Worm (Caenorhabditis elegans): ENCODE measurements around the gene ncr-2.

Gene ncr-2

DNA sequence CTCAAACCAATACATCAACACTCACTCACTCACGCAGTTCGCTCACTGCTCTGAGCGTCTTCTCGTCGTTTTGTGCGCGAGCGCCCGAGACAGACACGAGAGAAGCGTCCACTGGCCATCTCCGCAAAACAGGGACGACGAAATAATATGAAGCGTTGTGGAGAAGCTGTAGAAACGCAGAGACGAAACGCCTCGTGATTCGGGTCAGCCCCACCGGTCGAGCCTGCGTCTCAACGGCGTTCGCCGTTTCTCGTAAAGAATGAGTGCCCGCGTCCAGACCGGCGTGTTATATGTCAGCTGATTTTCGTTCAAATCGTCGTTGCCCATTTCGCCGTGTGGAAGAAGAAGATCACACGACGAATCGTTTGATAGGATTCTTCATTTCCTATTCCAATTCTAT lies 30.6 kb upstream of the ncr-2 start, which contains the start of gene fbxl-1:
TSS of gene fbxl-1 (plus strand) at position 320 of the 400 bp plus-strand sequence.
- TF ChIP-seq Y56A3A.18 (GFP tag; IDR thresholded peaks at IDR 0.05) (no peak), B0336.3 (GFP tag; IDR thresholded peaks at IDR 0.05) (no peak; the same call in none of the 2 replicates), xnd-1 (tag; optimal IDR thresholded peaks at IDR 0.05) (no peak), pha-4 (tag; optimal IDR thresholded peaks at IDR 0.05) (peak; percentile 32), nhr-120 (GFP tag; IDR thresholded peaks at IDR 0.05) (no peak), ama-1 (optimal IDR thresholded peaks at IDR 0.05) (no peak), ama-1 (GFP tag; optimal IDR thresholded peaks at IDR 0.05) (no peak), let-607 (tag; optimal IDR thresholded peaks at IDR 0.05) (peak in 1 of 2 experiments; percentile 43), aptf-2 (GFP tag; conservative IDR thresholded peaks at IDR 0.05) (no peak), aptf-3 (GFP tag; IDR thresholded peaks at IDR 0.05) (no peak), bed-1 (GFP tag; IDR thresholded peaks at IDR 0.05) (no peak), F23B12.7 (tag; optimal IDR thresholded peaks at IDR 0.05; ENCODE audit: insufficient read depth) (no peak), F57C9.4 (tag; optimal IDR thresholded peaks at IDR 0.05) (no peak), dpff-1 (tag; optimal IDR thresholded peaks at IDR 0.05) (no peak), unc-62 (GFP tag; optimal IDR thresholded peaks at IDR 0.05) (no peak), let-526 (GFP tag; IDR thresholded peaks at IDR 0.05) (no peak; the same call in 1 of the 2 replicates), D2030.7 (GFP tag; IDR thresholded peaks at IDR 0.05) (no peak), T07F8.4 (tag; optimal IDR thresholded peaks at IDR 0.05) (no peak), C06A6.2 (GFP tag; conservative IDR thresholded peaks at IDR 0.05) (peak; percentile 53; the same call in 1 of the 2 replicates), tlf-1 (GFP tag; optimal IDR thresholded peaks at IDR 0.05) (peak; percentile 25), ceh-91 (GFP tag; IDR thresholded peaks at IDR 0.05) (0 out of 2 replicates have a peak, but pooled peaks have one; percentile 30), hmg-20 (GFP tag; IDR thresholded peaks at IDR 0.05) (0 out of 2 replicates have a peak, but pooled peaks have one; percentile 32), F39B2.1 (GFP tag; IDR thresholded peaks at IDR 0.05) (no peak), B0019.2 (GFP tag; conservative IDR thresholded peaks at IDR 0.05) (no peak), ekl-4 (GFP tag; IDR thresholded peaks at IDR 0.05) (peak; percentile 49; the same call in 1 of the 2 replicates), lin-40 (tag; optimal IDR thresholded peaks at IDR 0.05) (peak; percentile 63), lsl-1 (GFP tag; optimal IDR thresholded peaks at IDR 0.05) (no peak), dpl-1 (GFP tag; optimal IDR thresholded peaks at IDR 0.05) (no peak), sdz-38 (tag; optimal IDR thresholded peaks at IDR 0.05) (no peak), F57A8.1 (GFP tag; optimal IDR thresholded peaks at IDR 0.05) (no peak), attf-5 (GFP tag; optimal IDR thresholded peaks at IDR 0.05) (peak; percentile 93), nhr-179 (tag; optimal IDR thresholded peaks at IDR 0.05) (no peak), ccch-3 (GFP tag; optimal IDR thresholded peaks at IDR 0.05) (no peak), ceh-58 (GFP tag; IDR thresholded peaks at IDR 0.05) (no peak), hsf-1 (GFP tag; IDR thresholded peaks at IDR 0.05) (no peak), F33H1.4 (GFP tag; IDR thresholded peaks at IDR 0.05) (peak; percentile 16; the same call in 1 of the 2 replicates), gei-17 (GFP tag; optimal IDR thresholded peaks at IDR 0.05) (peak; percentile 37), cebp-1 (GFP tag; IDR thresholded peaks at IDR 0.05) (peak; percentile 57; the same call in 1 of the 2 replicates), cebp-1 (tag; optimal IDR thresholded peaks at IDR 0.05) (peak; percentile 92), mxl-1 (tag; optimal IDR thresholded peaks at IDR 0.05) (no peak), attf-6 (GFP tag; IDR thresholded peaks at IDR 0.05) (no peak), nhr-90 (tag; optimal IDR thresholded peaks at IDR 0.05) (peak; percentile 47), lag-1 (GFP tag; IDR thresholded peaks at IDR 0.05) (no peak), nfyb-1 (GFP tag; IDR thresholded peaks at IDR 0.05) (peak; percentile 79; the same call in 1 of the 2 replicates), mel-28 (tag; optimal IDR thresholded peaks at IDR 0.05; ENCODE audit: borderline replicate concordance) (no peak), ztf-3 (GFP tag; optimal IDR thresholded peaks at IDR 0.05) (no peak), ztf-28 (GFP tag; IDR thresholded peaks at IDR 0.05) (no peak), Y67H2A.10 (GFP tag; conservative IDR thresholded peaks at IDR 0.05) (peak; percentile 44; the same call in 1 of the 2 replicates), snpc-1.1 (tag; optimal IDR thresholded peaks at IDR 0.05; ENCODE audit: insufficient read depth) (no peak), ceh-79 (tag; optimal IDR thresholded peaks at IDR 0.05) (no peak)
